Fruit fly (Drosophila melanogaster): ENCODE measurements around the gene ND-B22.

dm6 chr2L:13331868-13332544 is 38.9 kb downstream of the ND-B22 start:
- no peak for TF ChIP-seq psq (optimal IDR thresholded peaks at IDR 0.05)
- TF ChIP-seq pan (optimal IDR thresholded peaks at IDR 0.05), result no peak
- no peak for TF ChIP-seq CG8478 (optimal IDR thresholded peaks at IDR 0.05)

Measured in whole organism.